Worm (Caenorhabditis elegans) whole organism, mixed stage, embryonic: ENCODE data around the gene T13F2.6.
"Not testable (repeated sequence)": the region's sequence is repeated elsewhere in the genome, so short reads cannot be mapped to it uniquely, and the experiment has no call there.

Experiments used
- M03D4.4 ChIP-seq: sonication (generic microtip); optimal IDR thresholded peaks from 2 replicates; lab custom pipeline; 2017; ENCODE audit warnings: mild to moderate bottlenecking, missing genetic modification characterization, missing compliant biosample characterization
- bed-3 ChIP-seq: fragments of 200-800 bp; sonication (Bioruptor generic); optimal IDR thresholded peaks from 3 replicates; lab custom pipeline; 2018; ENCODE audit warnings: mild to moderate bottlenecking, missing genetic modification characterization, moderate library complexity, missing compliant biosample characterization
- blmp-1 ChIP-seq: fragments of 150-350 bp; optimal IDR thresholded peaks from 2 replicates; lab custom pipeline; 2014; ENCODE audit warnings: missing biosample characterization, missing genetic modification characterization
- ceh-39 ChIP-seq: fragments of 150-350 bp; optimal IDR thresholded peaks from 2 replicates; lab custom pipeline; 2014; ENCODE audit warnings: missing biosample characterization, missing genetic modification characterization
- ceh-43 ChIP-seq: fragments of 200-800 bp; sonication (Bioruptor generic); optimal IDR thresholded peaks from 2 replicates; lab custom pipeline; 2018; ENCODE audit warnings: mild to moderate bottlenecking, missing genetic modification characterization, moderate library complexity, missing compliant biosample characterization
- ces-1 ChIP-seq: fragments of 150-350 bp; optimal IDR thresholded peaks from 2 replicates; lab custom pipeline; 2014; ENCODE audit warnings: missing biosample characterization, missing genetic modification reagents, missing genetic modification characterization
- cnd-1 ChIP-seq: fragments of 200-800 bp; sonication (Bioruptor generic); optimal IDR thresholded peaks from 2 replicates; lab custom pipeline; 2018; ENCODE audit warnings: mild to moderate bottlenecking, missing genetic modification characterization, missing compliant biosample characterization
- drap-1 ChIP-seq: fragments of 200-800 bp; sonication (Bioruptor generic); optimal IDR thresholded peaks from 3 replicates; lab custom pipeline; 2018; ENCODE audit warnings: mild to moderate bottlenecking, missing genetic modification characterization, missing compliant biosample characterization
- elt-1 ChIP-seq: sonication (generic microtip); optimal IDR thresholded peaks from 2 replicates; lab custom pipeline; 2017; ENCODE audit warnings: missing genetic modification characterization, mild to moderate bottlenecking, missing compliant biosample characterization, antibody characterized with exemption, moderate library complexity, borderline replicate concordance; ENCODE audit not compliant: insufficient read depth
- elt-3 ChIP-seq: fragments of 150-350 bp; optimal IDR thresholded peaks from 2 replicates; lab custom pipeline; 2014; ENCODE audit warnings: missing biosample characterization, missing genetic modification characterization
- flh-1 ChIP-seq: fragments of 200-800 bp; sonication (Bioruptor generic); optimal IDR thresholded peaks from 2 replicates; lab custom pipeline; 2018; ENCODE audit warnings: mild to moderate bottlenecking, missing genetic modification characterization, moderate library complexity, missing compliant biosample characterization
- ham-2 ChIP-seq: fragments of 200-800 bp; sonication (Bioruptor generic); optimal IDR thresholded peaks from 2 replicates; lab custom pipeline; 2018; ENCODE audit warnings: mild to moderate bottlenecking, missing genetic modification characterization, missing compliant biosample characterization
- hlh-1 ChIP-seq: fragments of 150-350 bp; optimal IDR thresholded peaks from 2 replicates; lab custom pipeline; 2014; ENCODE audit warnings: missing biosample characterization, missing genetic modification reagents, missing genetic modification characterization
- lin-13 ChIP-seq: fragments of 150-350 bp; optimal IDR thresholded peaks from 2 replicates; lab custom pipeline; 2014; ENCODE audit warnings: missing biosample characterization, missing genetic modification characterization
- lin-32 ChIP-seq: fragments of 200-800 bp; sonication (Bioruptor generic); optimal IDR thresholded peaks from 2 replicates; lab custom pipeline; 2018; ENCODE audit warnings: mild to moderate bottlenecking, missing genetic modification characterization, missing compliant biosample characterization
- lsy-2 ChIP-seq: fragments of 150-350 bp; optimal IDR thresholded peaks from 2 replicates; lab custom pipeline; 2014; ENCODE audit warnings: missing biosample characterization, missing genetic modification characterization
- mab-5 ChIP-seq: fragments of 150-350 bp; optimal IDR thresholded peaks from 2 replicates; lab custom pipeline; 2014; ENCODE audit warnings: missing biosample characterization, missing genetic modification characterization
- mep-1 ChIP-seq: fragments of 150-350 bp; optimal IDR thresholded peaks from 2 replicates; lab custom pipeline; 2017; ENCODE audit warnings: missing biosample characterization, missing genetic modification reagents, missing genetic modification characterization, inconsistent platforms
- mls-2 ChIP-seq: sonication (generic microtip); optimal IDR thresholded peaks from 2 replicates; lab custom pipeline; 2016; ENCODE audit warnings: mild to moderate bottlenecking, missing genetic modification characterization, moderate library complexity, missing compliant biosample characterization
- nhr-12 ChIP-seq: fragments of 150-350 bp; optimal IDR thresholded peaks from 2 replicates; lab custom pipeline; 2014; ENCODE audit warnings: missing biosample characterization, missing genetic modification characterization
- nhr-2 ChIP-seq: fragments of 150-350 bp; optimal IDR thresholded peaks from 2 replicates; lab custom pipeline; 2014; ENCODE audit warnings: missing biosample characterization, missing genetic modification characterization
- nhr-237 ChIP-seq: fragments of 150-350 bp; optimal IDR thresholded peaks from 2 replicates; lab custom pipeline; 2014; ENCODE audit warnings: missing biosample characterization, missing genetic modification characterization
- nhr-28 ChIP-seq: fragments of 150-350 bp; optimal IDR thresholded peaks from 2 replicates; lab custom pipeline; 2014; ENCODE audit warnings: missing biosample characterization, missing genetic modification characterization
- nhr-76 ChIP-seq: sonication (generic microtip); optimal IDR thresholded peaks from 2 replicates; lab custom pipeline; 2017; ENCODE audit warnings: missing biosample characterization, missing genetic modification characterization
- pha-4 ChIP-seq: fragments of 150-350 bp; optimal IDR thresholded peaks from 2 replicates; lab custom pipeline; 2018; ENCODE audit warnings: missing biosample characterization, missing genetic modification reagents, missing genetic modification characterization
- sem-2 ChIP-seq: fragments of 200-800 bp; sonication (Bioruptor generic); optimal IDR thresholded peaks from 2 replicates; lab custom pipeline; 2018; ENCODE audit warnings: mild to moderate bottlenecking, missing genetic modification characterization, missing compliant biosample characterization
- sptf-1 ChIP-seq: sonication (generic microtip); optimal IDR thresholded peaks from 2 replicates; lab custom pipeline; 2017; ENCODE audit warnings: mild to moderate bottlenecking, missing genetic modification characterization, moderate library complexity, missing compliant biosample characterization
- tbx-8 ChIP-seq: fragments of 200-800 bp; sonication (Bioruptor generic); optimal IDR thresholded peaks from 2 replicates; lab custom pipeline; 2018; ENCODE audit warnings: mild to moderate bottlenecking, missing genetic modification characterization, moderate library complexity, missing compliant biosample characterization
- unc-120 ChIP-seq: sonication (generic microtip); optimal IDR thresholded peaks from 2 replicates; lab custom pipeline; 2017; ENCODE audit warnings: missing genetic modification characterization, missing compliant biosample characterization; ENCODE audit not compliant: poor library complexity, severe bottlenecking
- unc-39 ChIP-seq: fragments of 150-350 bp; optimal IDR thresholded peaks from 2 replicates; lab custom pipeline; 2014; ENCODE audit warnings: missing biosample characterization, missing genetic modification characterization
- unc-62 ChIP-seq: fragments of 150-350 bp; optimal IDR thresholded peaks from 2 replicates; lab custom pipeline; 2014; ENCODE audit warnings: missing biosample characterization, missing genetic modification reagents, missing genetic modification characterization
- zip-8 ChIP-seq: fragments of 150-350 bp; optimal IDR thresholded peaks from 2 replicates; lab custom pipeline; 2014; ENCODE audit warnings: missing biosample characterization, missing genetic modification characterization
- ztf-11 ChIP-seq: fragments of 150-350 bp; optimal IDR thresholded peaks from 2 replicates; lab custom pipeline; 2014; ENCODE audit warnings: missing biosample characterization, missing genetic modification characterization

Gene T13F2.6

DNA sequence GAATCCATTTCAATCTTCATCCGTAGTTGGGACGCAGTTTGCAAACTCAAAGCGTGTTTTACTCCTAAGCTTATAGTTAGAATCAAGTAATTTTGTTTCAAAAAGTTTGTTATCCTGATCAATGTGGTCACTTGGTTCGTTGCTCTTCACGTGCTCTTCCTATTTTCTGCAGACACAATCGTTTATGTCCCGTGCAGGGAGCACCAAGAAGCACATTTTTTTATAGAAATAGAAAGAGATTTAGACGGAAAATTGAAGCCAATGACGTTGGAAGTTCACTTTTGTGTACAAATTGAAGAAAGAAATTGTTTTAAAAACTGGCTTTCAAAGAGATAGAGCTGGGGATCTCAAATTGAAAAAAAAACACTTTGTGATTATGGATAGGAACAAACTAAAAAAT lies 16.4 kb upstream of the T13F2.6 start:
- no peak for TF ChIP-seq ceh-43 (GFP tag; lab: Kevin White, UChicago)
- TF ChIP-seq mep-1 (tag; lab: Kevin White, UChicago): no peak
- no peak for TF ChIP-seq bed-3

DNA sequence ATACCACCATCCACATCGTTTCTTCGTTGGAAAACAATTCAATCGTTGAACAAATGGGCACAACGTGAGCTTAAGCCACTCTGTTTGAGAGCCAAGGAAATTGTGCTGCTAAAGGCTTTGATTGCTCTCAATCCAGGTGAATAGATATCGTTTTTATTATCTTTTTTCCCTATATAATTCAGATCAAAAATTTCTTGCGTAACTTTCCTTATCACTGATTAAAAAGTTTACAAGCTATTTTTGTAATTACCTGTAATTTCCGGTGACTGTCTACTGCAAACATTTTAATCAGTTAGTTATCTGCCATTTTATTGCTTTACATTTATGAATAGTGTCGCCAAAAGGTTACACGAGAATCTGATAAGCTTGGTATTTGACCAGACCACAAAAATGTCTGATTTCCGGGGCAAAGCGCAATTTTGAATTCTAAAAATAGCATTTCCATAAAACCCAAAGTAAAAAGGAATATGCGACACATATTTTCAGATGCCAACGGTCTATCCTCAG lies 15.4 kb upstream of the T13F2.6 start:
- TF ChIP-seq mab-5 (no peak), hlh-1 (no peak), pha-4 (no peak), nhr-12 (no peak), unc-120 (tag; lab: Kevin White, UChicago) (no peak), blmp-1 (tag; lab: Kevin White, UChicago) (no peak), tbx-8 (GFP tag; lab: Kevin White, UChicago) (no peak), ztf-11 (no peak), sptf-1 (no peak), lin-13 (no peak), nhr-2 (tag; lab: Kevin White, UChicago) (no peak), ces-1 (no peak), nhr-76 (tag; lab: Kevin White, UChicago) (no peak), sem-2 (no peak), mep-1 (tag; lab: Kevin White, UChicago) (no peak), bed-3 (no peak)

DNA sequence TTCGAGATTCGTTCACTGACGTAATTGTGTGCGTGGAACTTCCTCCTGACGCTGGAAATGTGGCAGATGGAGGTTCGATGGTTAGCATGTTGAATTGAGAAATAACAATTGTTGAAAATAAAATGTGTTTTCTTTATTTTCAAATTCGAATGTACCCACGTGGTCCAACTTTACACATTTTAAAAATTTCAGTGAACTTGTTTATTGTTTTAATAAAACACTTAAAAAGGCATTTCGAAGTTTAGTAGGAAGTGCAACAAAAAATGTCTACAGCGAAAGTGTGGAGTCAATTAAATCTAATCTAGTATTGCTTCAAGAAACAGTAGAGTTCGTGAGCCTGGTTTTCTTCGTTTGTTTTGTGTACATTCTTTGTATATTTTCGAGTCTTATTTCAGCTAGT lies 11.9 kb upstream of the T13F2.6 start, which contains the start of gene ssp-36:
TSS of gene ssp-36 (minus strand) at position 101 of the 400 bp plus-strand sequence.
- TF ChIP-seq nhr-12: no peak
- no peak for TF ChIP-seq elt-1
- no peak for TF ChIP-seq pha-4
- no peak for TF ChIP-seq zip-8 (tag; lab: Kevin White, UChicago)
- no peak for TF ChIP-seq lin-32 (GFP tag; lab: Kevin White, UChicago)
- no peak for TF ChIP-seq elt-3 (tag; lab: Kevin White, UChicago)
- TF ChIP-seq tbx-8 (GFP tag; lab: Kevin White, UChicago): no peak
- no peak for TF ChIP-seq sem-2
- no peak for TF ChIP-seq drap-1 (GFP tag; lab: Kevin White, UChicago)
- TF ChIP-seq unc-120 (tag; lab: Kevin White, UChicago): no peak
- no peak for TF ChIP-seq mep-1 (tag; lab: Kevin White, UChicago)
- no peak for TF ChIP-seq nhr-237 (tag; lab: Kevin White, UChicago)
- no peak for TF ChIP-seq cnd-1
- TF ChIP-seq bed-3: no peak
- TF ChIP-seq nhr-76 (tag; lab: Kevin White, UChicago): no peak
- TF ChIP-seq flh-1: no peak
- no peak for TF ChIP-seq ceh-39 (tag; lab: Kevin White, UChicago)
- TF ChIP-seq unc-39 (tag; lab: Kevin White, UChicago): no peak

DNA sequence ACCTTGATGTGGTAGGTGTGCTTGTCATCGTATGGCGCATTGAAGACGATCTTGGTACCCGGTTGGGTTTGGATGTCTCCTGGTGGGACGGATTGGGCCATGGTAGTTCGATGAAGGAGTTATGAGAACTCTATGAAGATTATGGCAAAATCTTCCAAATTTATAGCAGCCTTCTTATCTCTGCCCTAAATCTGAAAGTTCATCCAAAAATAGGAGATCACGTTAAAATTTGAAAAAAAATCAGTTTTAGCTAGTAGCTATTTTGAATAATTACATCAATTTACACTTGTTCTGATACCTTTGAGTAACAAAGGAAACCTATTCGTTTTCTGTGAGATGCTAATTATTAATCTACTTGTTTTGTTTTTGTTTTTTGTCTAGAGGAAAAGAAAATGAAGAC lies 11.1 kb upstream of the T13F2.6 start, which contains the start of gene msp-79:
TSS of gene msp-79 (minus strand) at position 101 of the 400 bp plus-strand sequence.
- TF ChIP-seq mls-2 (tag; lab: Kevin White, UChicago); blmp-1 (tag; lab: Kevin White, UChicago); ham-2 (GFP tag; lab: Kevin White, UChicago): not testable (repeated sequence)

DNA sequence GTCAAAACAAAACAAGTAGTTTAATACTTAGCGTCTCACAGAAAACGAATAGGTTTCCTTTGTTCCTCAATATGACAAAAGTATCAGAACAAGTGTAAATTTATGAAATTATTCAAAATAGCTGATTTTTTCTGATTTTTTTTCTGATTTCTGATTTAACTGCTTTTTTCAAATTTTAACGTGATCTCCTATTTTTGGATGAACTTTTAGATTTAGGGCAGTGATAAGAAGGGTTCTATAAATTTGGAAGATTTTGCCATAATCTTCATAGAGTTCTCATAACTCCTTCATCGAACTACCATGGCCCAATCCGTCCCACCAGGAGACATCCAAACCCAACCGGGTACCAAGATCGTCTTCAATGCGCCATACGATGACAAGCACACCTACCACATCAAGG lies 8.4 kb upstream of the T13F2.6 start, which contains the start of gene msp-78:
TSS of gene msp-78 (plus strand) at position 301 of the 400 bp plus-strand sequence.
- not testable (repeated sequence) for TF ChIP-seq M03D4.4; flh-1; nhr-28 (tag; lab: Kevin White, UChicago)

DNA sequence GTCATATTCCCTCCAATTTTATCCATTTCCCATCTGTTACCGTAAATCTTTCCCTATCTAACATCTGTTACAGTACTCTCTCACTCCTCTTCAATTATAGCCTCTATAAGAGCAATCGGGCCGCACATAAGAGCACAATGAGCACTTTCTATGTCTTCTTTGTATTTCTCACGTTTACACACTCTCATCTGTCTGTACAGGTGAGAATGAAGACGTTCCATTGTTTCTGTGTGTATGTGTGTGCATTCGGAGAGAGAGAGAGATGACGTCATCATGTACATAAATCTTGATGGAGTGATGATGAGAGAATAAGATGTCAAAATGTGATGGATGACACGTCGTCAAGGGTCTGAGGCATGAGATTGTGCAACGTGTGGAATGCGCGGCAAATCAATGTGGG lies 7.3 kb upstream of the T13F2.6 start:
- TF ChIP-seq ces-1 (no peak), unc-62 (peak; percentile 100), nhr-2 (tag; lab: Kevin White, UChicago) (peak; percentile 95), mls-2 (tag; lab: Kevin White, UChicago) (no peak), cnd-1 (peak; percentile 80), elt-1 (peak; percentile 68), unc-39 (tag; lab: Kevin White, UChicago) (no peak), zip-8 (tag; lab: Kevin White, UChicago) (peak; percentile 93), nhr-12 (peak; percentile 5), ztf-11 (peak; percentile 25), unc-120 (tag; lab: Kevin White, UChicago) (no peak), ceh-39 (tag; lab: Kevin White, UChicago) (peak; percentile 65), mep-1 (tag; lab: Kevin White, UChicago) (peak; percentile 2), nhr-28 (tag; lab: Kevin White, UChicago) (no peak), nhr-237 (tag; lab: Kevin White, UChicago) (no peak), bed-3 (no peak), ham-2 (GFP tag; lab: Kevin White, UChicago) (no peak), lsy-2 (tag; lab: Kevin White, UChicago) (peak; percentile 53), lin-32 (GFP tag; lab: Kevin White, UChicago) (peak; percentile 64)
- TF ChIP-seq, all 35 proteins: peak for 11
